Worm (Caenorhabditis elegans) whole organism, early embryonic: ENCODE results near the gene oac-52.
A peak's percentile ranks its signal among the peaks of the same experiment; 100 is the strongest.
"Not testable (repeated sequence)": the region's sequence is repeated elsewhere in the genome, so short reads cannot be mapped to it uniquely, and the experiment has no call there.

Source experiments
- F13C5.2 ChIP-seq: sonication (generic microtip); optimal IDR thresholded peaks from 2 replicates; lab custom pipeline; 2017; ENCODE audit warnings: mild to moderate bottlenecking, missing genetic modification characterization, inconsistent platforms, missing compliant biosample characterization
- aly-1 ChIP-seq: sonication (generic microtip); optimal IDR thresholded peaks from 2 replicates; lab custom pipeline; 2016; ENCODE audit warnings: missing genetic modification characterization, missing compliant biosample characterization
- ama-1 ChIP-seq: fragments of 150-350 bp; optimal IDR thresholded peaks from 2 replicates; lab custom pipeline; 2014
- ceh-13 ChIP-seq: fragments of 200-800 bp; sonication (Bioruptor generic); optimal IDR thresholded peaks from 2 replicates; lab custom pipeline; 2018; ENCODE audit warnings: mild to moderate bottlenecking, missing genetic modification characterization, missing compliant biosample characterization
- ceh-36 ChIP-seq: sonication (generic microtip); optimal IDR thresholded peaks from 2 replicates; lab custom pipeline; 2016; ENCODE audit warnings: missing genetic modification characterization, inconsistent platforms, missing compliant biosample characterization
- ets-7 ChIP-seq: sonication (generic microtip); optimal IDR thresholded peaks from 2 replicates; lab custom pipeline; 2016; ENCODE audit warnings: missing genotype, missing genetic modification characterization, missing compliant biosample characterization
- flt-1 ChIP-seq: fragments of 200-800 bp; sonication (Bioruptor generic); IDR thresholded peaks from 2 replicates; pipeline ENCODE4 v1.3.6; 2022; ENCODE audit warnings: missing genetic modification characterization, missing compliant biosample characterization
- hmbx-1 ChIP-seq: sonication (generic microtip); optimal IDR thresholded peaks from 2 replicates; lab custom pipeline; 2016; ENCODE audit warnings: mild to moderate bottlenecking, missing genetic modification characterization, missing compliant biosample characterization
- hmg-4 ChIP-seq: fragments of 200-800 bp; sonication (Bioruptor generic); optimal IDR thresholded peaks from 2 replicates; lab custom pipeline; 2018; ENCODE audit warnings: mild to moderate bottlenecking, missing genetic modification characterization, missing compliant biosample characterization
- hnd-1 ChIP-seq: sonication (generic microtip); optimal IDR thresholded peaks from 2 replicates; lab custom pipeline; 2016; ENCODE audit warnings: missing genetic modification characterization, missing compliant biosample characterization
- pes-1 ChIP-seq: fragments of 200-800 bp; sonication (Bioruptor generic); IDR thresholded peaks from 2 replicates; pipeline ENCODE4 v1.3.6; 2022; ENCODE audit warnings: missing genetic modification reagents, missing genetic modification characterization, missing compliant biosample characterization
- scrt-1 ChIP-seq: fragments of 200-800 bp; sonication (Bioruptor generic); IDR thresholded peaks from 2 replicates; pipeline ENCODE4 v1.3.6; 2022; ENCODE audit warnings: missing genetic modification characterization, missing compliant biosample characterization
- sea-1 ChIP-seq: fragments of 200-800 bp; sonication (Bioruptor generic); conservative IDR thresholded peaks from 2 replicates; pipeline ENCODE4 v1.3.6; 2022; ENCODE audit warnings: missing genetic modification characterization, missing compliant biosample characterization
- tbx-11 ChIP-seq: fragments of 200-800 bp; sonication (Bioruptor generic); IDR thresholded peaks from 2 replicates; pipeline ENCODE4 v1.3.6; 2022; ENCODE audit warnings: missing genetic modification characterization, missing compliant biosample characterization
- tbx-37 ChIP-seq: fragments of 200-800 bp; sonication (Bioruptor generic); conservative IDR thresholded peaks from 2 replicates; pipeline ENCODE4 v1.3.6; 2022; ENCODE audit warnings: missing genetic modification reagents, missing genetic modification characterization, missing compliant biosample characterization
- tra-4 ChIP-seq: sonication (generic microtip); optimal IDR thresholded peaks from 2 replicates; lab custom pipeline; 2017; ENCODE audit warnings: missing genetic modification characterization, missing compliant biosample characterization

The oac-52 gene

ce11 chrIV:4369116-4369515, 22.7 kb upstream of the oac-52 start:
- no peak for TF ChIP-seq ets-7
- TF ChIP-seq hmbx-1 (tag; lab: Kevin White, UChicago): no peak
- TF ChIP-seq flt-1 (GFP tag; lab: Robert Waterston, UW): no peak
- no peak for TF ChIP-seq tbx-37
- no peak for TF ChIP-seq pes-1 (GFP tag; lab: Robert Waterston, UW)

- no peak for TF ChIP-seq ceh-36 (tag; lab: Kevin White, UChicago)
- no peak for TF ChIP-seq tbx-11 (GFP tag; lab: Robert Waterston, UW)
- TF ChIP-seq hnd-1 (tag; lab: Kevin White, UChicago): no peak
- TF ChIP-seq sea-1 (GFP tag; lab: Robert Waterston, UW): no peak
- no peak for TF ChIP-seq ama-1 (lab: Kevin White, UChicago)
- TF ChIP-seq hmg-4 (GFP tag; lab: Kevin White, UChicago): no peak
- no peak for TF ChIP-seq hmbx-1 (tag; lab: Kevin White, UChicago)
- no peak for TF ChIP-seq flt-1 (GFP tag; lab: Robert Waterston, UW)
Observed at ce11 chrIV:4360497-4360896, 14.1 kb upstream of the oac-52 start, which contains the start of gene F55F10.1. Gene F55F10.1, plus strand, starts transcription at chrIV:4360837.

ce11 chrIV:4359653-4360052, 13.2 kb upstream of the oac-52 start, which contains the start of gene F55F10.3:
Gene F55F10.3, plus strand, starts transcription at chrIV:4359953.
- TF ChIP-seq ets-7: no peak
- TF ChIP-seq tbx-37: no peak
- no peak for TF ChIP-seq tbx-11 (GFP tag; lab: Robert Waterston, UW)
- no peak for TF ChIP-seq hnd-1 (tag; lab: Kevin White, UChicago)
- no peak for TF ChIP-seq flt-1 (GFP tag; lab: Robert Waterston, UW)
- no peak for TF ChIP-seq ceh-13
- TF ChIP-seq sea-1 (GFP tag; lab: Robert Waterston, UW): no peak
- TF ChIP-seq aly-1 (tag; lab: Kevin White, UChicago): no peak

ce11 chrIV:4357296-4357695, 10.9 kb upstream of the oac-52 start, which contains the start of gene sars-2:
Gene sars-2, plus strand, starts transcription at chrIV:4357636.
- TF ChIP-seq hnd-1 (tag; lab: Kevin White, UChicago) (no peak), ama-1 (lab: Kevin White, UChicago) (no peak), tbx-37 (no peak), F13C5.2 (tag; lab: Kevin White, UChicago) (no peak), scrt-1 (no peak)

- TF ChIP-seq tra-4 (tag; lab: Kevin White, UChicago): no peak
- TF ChIP-seq hmg-4 (GFP tag; lab: Kevin White, UChicago): no peak
- TF ChIP-seq scrt-1: no peak
- TF ChIP-seq ets-7: no peak
- no peak for TF ChIP-seq flt-1 (GFP tag; lab: Robert Waterston, UW)
- TF ChIP-seq ceh-13: no peak
- TF ChIP-seq tbx-11 (GFP tag; lab: Robert Waterston, UW): no peak
- TF ChIP-seq tbx-37: no peak
- no peak for TF ChIP-seq hmbx-1 (tag; lab: Kevin White, UChicago)
- TF ChIP-seq hnd-1 (tag; lab: Kevin White, UChicago): no peak
Observed at ce11 chrIV:4356879-4357278, 10.5 kb upstream of the oac-52 start, which contains the start of gene W03B1.9. Gene W03B1.9, minus strand, starts transcription at chrIV:4356979.

ce11 chrIV:4348146-4348545, 1.7 kb upstream of the oac-52 start, which contains the start of gene W03B1.5:
Gene W03B1.5, plus strand, starts transcription at chrIV:4348446.
- TF ChIP-seq pes-1 (GFP tag; lab: Robert Waterston, UW); tra-4 (tag; lab: Kevin White, UChicago); tbx-37: not testable (repeated sequence)

ce11 chrIV:4347578-4348003, 1.2 kb upstream of the oac-52 start:
- TF ChIP-seq ama-1 (lab: Kevin White, UChicago): peak; percentile 53
- TF ChIP-seq pes-1 (GFP tag; lab: Robert Waterston, UW): 0 out of 2 replicates have a peak, but pooled peaks have one; percentile 24
- TF ChIP-seq ceh-36 (tag; lab: Kevin White, UChicago): no peak
- TF ChIP-seq flt-1 (GFP tag; lab: Robert Waterston, UW): no peak

- TF ChIP-seq F13C5.2 (tag; lab: Kevin White, UChicago) (no peak), ceh-36 (tag; lab: Kevin White, UChicago) (no peak), hmg-4 (GFP tag; lab: Kevin White, UChicago) (no peak), hmbx-1 (tag; lab: Kevin White, UChicago) (no peak), aly-1 (tag; lab: Kevin White, UChicago) (no peak), flt-1 (GFP tag; lab: Robert Waterston, UW) (no peak), tra-4 (tag; lab: Kevin White, UChicago) (no peak), tbx-11 (GFP tag; lab: Robert Waterston, UW) (no peak)
Observed at ce11 chrIV:4344828-4345227, 1.6 kb downstream of the oac-52 start.

ce11 chrIV:4338217-4338616, 8.2 kb downstream of the oac-52 start:
- TF ChIP-seq pes-1 (GFP tag; lab: Robert Waterston, UW) (no peak), sea-1 (GFP tag; lab: Robert Waterston, UW) (no peak), ceh-36 (tag; lab: Kevin White, UChicago) (no peak), scrt-1 (no peak), F13C5.2 (tag; lab: Kevin White, UChicago) (no peak), ets-7 (no peak), hmg-4 (GFP tag; lab: Kevin White, UChicago) (no peak), ceh-13 (no peak), hnd-1 (tag; lab: Kevin White, UChicago) (no peak), tra-4 (tag; lab: Kevin White, UChicago) (no peak), tbx-37 (no peak), ama-1 (lab: Kevin White, UChicago) (no peak), aly-1 (tag; lab: Kevin White, UChicago) (no peak), tbx-11 (GFP tag; lab: Robert Waterston, UW) (no peak)
